Fruit fly (Drosophila melanogaster): ENCODE results near the gene CG15211.
A peak's percentile ranks its signal among the peaks of the same experiment; 100 is the strongest.

CG15211 gene

DNA sequence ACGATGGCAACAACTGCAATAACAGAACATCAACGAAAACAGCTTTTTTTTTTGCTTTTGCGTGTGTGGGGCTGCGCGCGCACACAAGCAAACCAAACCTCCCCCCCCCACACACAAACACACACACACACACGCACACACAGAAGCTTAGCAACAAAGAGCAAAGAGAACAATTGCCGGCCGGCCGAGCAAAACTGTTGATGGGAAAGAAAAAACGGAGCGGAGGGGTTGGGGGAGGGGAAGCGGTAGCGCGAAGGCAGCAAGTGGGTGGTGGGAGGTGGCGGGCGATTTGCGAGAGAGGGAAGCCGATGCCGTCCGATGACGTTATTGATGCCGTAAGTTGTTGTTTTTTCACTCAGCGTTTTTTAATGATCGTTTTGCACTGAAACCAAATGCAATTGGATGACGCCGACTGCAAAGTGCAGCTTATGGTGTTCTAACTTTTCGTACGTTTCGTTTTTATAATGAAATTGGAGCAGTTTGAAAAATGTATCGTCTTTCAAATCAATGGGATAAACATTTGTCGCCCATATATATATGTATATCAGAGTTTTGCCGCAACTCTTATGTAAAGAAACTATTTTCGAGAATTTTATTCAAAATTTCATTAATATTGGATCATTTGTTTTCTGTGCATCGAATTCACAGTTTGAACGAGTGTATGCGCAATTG lies 36.5 kb upstream of the CG15211 start (continued):
- no peak for TF ChIP-seq HmgD (GFP tag; optimal IDR thresholded peaks at IDR 0.05)
- 0 out of 2 replicates have a peak, but pooled peaks have one; percentile 8 for TF ChIP-seq CG4360 (GFP tag; IDR thresholded peaks at IDR 0.05)
- TF ChIP-seq CG30403 (GFP tag; optimal IDR thresholded peaks at IDR 0.05) = no peak
- peak; percentile 54 for TF ChIP-seq pros (GFP tag; optimal IDR thresholded peaks at IDR 0.05)
- peak; percentile 65 for TF ChIP-seq ewg (GFP tag; optimal IDR thresholded peaks at IDR 0.05)
- TF ChIP-seq CG11723 (GFP tag; optimal IDR thresholded peaks at IDR 0.05) = no peak
- no peak for TF ChIP-seq ham (GFP tag; IDR thresholded peaks at IDR 0.05)
- TF ChIP-seq B-H1 (GFP tag; IDR thresholded peaks at IDR 0.05) = no peak
- no peak for TF ChIP-seq run (tag; optimal IDR thresholded peaks at IDR 0.05)
- peak; percentile 9 for TF ChIP-seq CG18599 (GFP tag; optimal IDR thresholded peaks at IDR 0.05)
- peak; percentile 10 for TF ChIP-seq dmrt99B (tag; optimal IDR thresholded peaks at IDR 0.05)
- no peak for TF ChIP-seq CG4404 (GFP tag; IDR thresholded peaks at IDR 0.05)
- TF ChIP-seq CG34422 (GFP tag; IDR thresholded peaks at IDR 0.05) = peak; percentile 79; the same call in 1 of the 3 replicates
- TF ChIP-seq Tbp (GFP tag; optimal IDR thresholded peaks at IDR 0.05) = no peak
- no peak for TF ChIP-seq CG1233 (GFP tag; optimal IDR thresholded peaks at IDR 0.05)
- no peak for TF ChIP-seq en (GFP tag; optimal IDR thresholded peaks at IDR 0.05)
- no peak for TF ChIP-seq CG10654 (GFP tag; optimal IDR thresholded peaks at IDR 0.05)
- TF ChIP-seq cwo (GFP tag; optimal IDR thresholded peaks at IDR 0.05) = no peak
- peak; percentile 51 for TF ChIP-seq ash1 (GFP tag; optimal IDR thresholded peaks at IDR 0.05)
- TF ChIP-seq gsb-n (tag; optimal IDR thresholded peaks at IDR 0.05) = no peak
- TF ChIP-seq CG17361 (GFP tag; IDR thresholded peaks at IDR 0.05) = no peak
- TF ChIP-seq CG17612 (GFP tag; IDR thresholded peaks at IDR 0.05) = no peak
- no peak for TF ChIP-seq Lim3 (GFP tag; IDR thresholded peaks at IDR 0.05)
- TF ChIP-seq Fer1 (GFP tag; optimal IDR thresholded peaks at IDR 0.05) = no peak
- no peak for TF ChIP-seq HLH54F (GFP tag; optimal IDR thresholded peaks at IDR 0.05)
- TF ChIP-seq her (GFP tag; optimal IDR thresholded peaks at IDR 0.05) = no peak
- TF ChIP-seq so (GFP tag; IDR thresholded peaks at IDR 0.05) = no peak
- no peak for TF ChIP-seq br (optimal IDR thresholded peaks at IDR 0.05)
- no peak for TF ChIP-seq CG3838 (GFP tag; optimal IDR thresholded peaks at IDR 0.05)
- no peak for TF ChIP-seq CG1832 (GFP tag; optimal IDR thresholded peaks at IDR 0.05)
- TF ChIP-seq CG2889 (GFP tag; IDR thresholded peaks at IDR 0.05) = no peak
- no peak for TF ChIP-seq CG12659 (GFP tag; optimal IDR thresholded peaks at IDR 0.05)
- TF ChIP-seq CG8924 (tag; optimal IDR thresholded peaks at IDR 0.05) = no peak
- TF ChIP-seq tx (GFP tag; optimal IDR thresholded peaks at IDR 0.05) = no peak
- TF ChIP-seq row (GFP tag; IDR thresholded peaks at IDR 0.05) = 0 out of 3 replicates have a peak, but pooled peaks have one; percentile 10
- TF ChIP-seq CG31441 (GFP tag; IDR thresholded peaks at IDR 0.05) = no peak
- no peak for TF ChIP-seq D (optimal IDR thresholded peaks at IDR 0.05)
- TF ChIP-seq D (GFP tag; optimal IDR thresholded peaks at IDR 0.05) = no peak
- TF ChIP-seq ab (GFP tag; optimal IDR thresholded peaks at IDR 0.05) = no peak
- TF ChIP-seq toy (GFP tag; IDR thresholded peaks at IDR 0.05) = no peak
- no peak for TF ChIP-seq emc (GFP tag; optimal IDR thresholded peaks at IDR 0.05)
- no peak for TF ChIP-seq CG4820 (GFP tag; optimal IDR thresholded peaks at IDR 0.05)
- no peak for TF ChIP-seq CG1529 (GFP tag; optimal IDR thresholded peaks at IDR 0.05)
- no peak for TF ChIP-seq pho (GFP tag; optimal IDR thresholded peaks at IDR 0.05)
- no peak for TF ChIP-seq D19A (tag; optimal IDR thresholded peaks at IDR 0.05)
- TF ChIP-seq crol (GFP tag; IDR thresholded peaks at IDR 0.05) = peak; percentile 98
- peak; percentile 63 for TF ChIP-seq abd-A (tag; optimal IDR thresholded peaks at IDR 0.05)
- no peak for TF ChIP-seq CG34376 (GFP tag; optimal IDR thresholded peaks at IDR 0.05)
- TF ChIP-seq Kr (GFP tag; optimal IDR thresholded peaks at IDR 0.05) = no peak
- peak; percentile 4; the same call in 1 of the 2 replicates for TF ChIP-seq onecut (GFP tag; IDR thresholded peaks at IDR 0.05)
- no peak for TF ChIP-seq Hmr (GFP tag; optimal IDR thresholded peaks at IDR 0.05)
- no peak for TF ChIP-seq p53 (GFP tag; optimal IDR thresholded peaks at IDR 0.05)
